Worm (Caenorhabditis elegans) whole organism, L3 larva: Measurements from ENCODE around the gene icd-1.

Source experiments
- nhr-11 ChIP-seq: fragments of 150-350 bp; optimal IDR thresholded peaks from 2 replicates; lab custom pipeline; 2014; ENCODE audit warnings: missing biosample characterization, missing genetic modification characterization
- nhr-12 ChIP-seq: fragments of 150-350 bp; optimal IDR thresholded peaks from 2 replicates; lab custom pipeline; 2014; ENCODE audit warnings: missing biosample characterization, missing genetic modification characterization
- pha-4 ChIP-seq: fragments of 150-350 bp; optimal IDR thresholded peaks from 2 replicates; lab custom pipeline; 2014; ENCODE audit warnings: missing biosample characterization, missing genetic modification reagents, missing genetic modification characterization
- unc-62 ChIP-seq: fragments of 150-350 bp; sonication (generic microtip); optimal IDR thresholded peaks from 4 replicates; lab custom pipeline; 2014; ENCODE audit warnings: missing biosample characterization, missing genetic modification reagents, missing genetic modification characterization

DNA sequence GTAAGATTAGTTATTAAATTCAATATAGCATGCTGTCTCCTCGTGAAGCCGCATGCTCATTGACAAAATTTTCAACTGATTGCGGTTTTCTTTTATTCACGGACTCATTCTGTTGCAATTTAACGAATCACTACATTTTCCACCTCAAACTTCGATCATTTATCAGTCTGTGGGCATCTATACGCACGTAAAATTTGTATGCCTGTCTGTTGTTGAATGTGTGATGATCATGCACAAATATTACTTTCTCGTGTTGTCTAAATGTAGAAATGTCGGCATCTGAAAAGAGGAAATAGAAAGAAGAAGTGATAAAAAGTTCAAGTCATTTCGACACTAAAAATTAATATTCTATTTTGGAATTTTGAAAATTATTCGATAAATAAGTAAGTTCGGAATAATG, 24.1 kb upstream of the icd-1 start:
- no peak for TF ChIP-seq nhr-11
- no peak for TF ChIP-seq unc-62 (GFP tag; lab: Kevin White, UChicago)
- TF ChIP-seq pha-4, result peak; percentile 24
- no peak for TF ChIP-seq nhr-12 (tag; lab: Kevin White, UChicago)
